Fruit fly (Drosophila melanogaster): ENCODE data around the gene vig.

Gene vig

dm6 chr2L:15061368-15061767 is 8.7 kb downstream of the vig start, which contains the start of the genes solo and vas (continued):
- TF ChIP-seq CG30020 (tag; optimal IDR thresholded peaks at IDR 0.05), result peak; percentile 97
- no peak for TF ChIP-seq CG12299 (tag; optimal IDR thresholded peaks at IDR 0.05)
- TF ChIP-seq Awh (GFP tag; IDR thresholded peaks at IDR 0.05), result no peak
- no peak for TF ChIP-seq CG18764 (GFP tag; optimal IDR thresholded peaks at IDR 0.05)
- TF ChIP-seq CG14014 (GFP tag; IDR thresholded peaks at IDR 0.05), result peak; percentile 60; the same call in 1 of the 2 replicates
- TF ChIP-seq NC2β (GFP tag; optimal IDR thresholded peaks at IDR 0.05), result no peak
- peak; percentile 25 for TF ChIP-seq CG12744 (GFP tag; optimal IDR thresholded peaks at IDR 0.05)
- peak; percentile 56 for TF ChIP-seq trem (tag; optimal IDR thresholded peaks at IDR 0.05)
- no peak for TF ChIP-seq CG1529 (GFP tag; optimal IDR thresholded peaks at IDR 0.05)
- TF ChIP-seq danr (GFP tag; IDR thresholded peaks at IDR 0.05), result no peak
- TF ChIP-seq tap (tag; optimal IDR thresholded peaks at IDR 0.05), result peak; percentile 0
- TF ChIP-seq org-1 (GFP tag; optimal IDR thresholded peaks at IDR 0.05), result no peak
- no peak for TF ChIP-seq CG43689 (GFP tag; IDR thresholded peaks at IDR 0.05)
- no peak for TF ChIP-seq nau (GFP tag; optimal IDR thresholded peaks at IDR 0.05)
- 0 out of 3 replicates have a peak, but pooled peaks have one; percentile 29 for TF ChIP-seq CG16813 (GFP tag; IDR thresholded peaks at IDR 0.05; ENCODE audit: partially characterized antibody)
- TF ChIP-seq CG6791 (GFP tag; IDR thresholded peaks at IDR 0.05; ENCODE audit: partially characterized antibody), result 0 out of 3 replicates have a peak, but pooled peaks have one; percentile 19
- no peak for TF ChIP-seq usp (GFP tag; optimal IDR thresholded peaks at IDR 0.05)
- TF ChIP-seq stc (GFP tag; IDR thresholded peaks at IDR 0.05), result peak; percentile 37; the same call in 1 of the 2 replicates
- no peak for TF ChIP-seq CG7987 (GFP tag; optimal IDR thresholded peaks at IDR 0.05)
- peak; percentile 89 for TF ChIP-seq CG1024 (GFP tag; IDR thresholded peaks at IDR 0.05)
- TF ChIP-seq CG4328 (GFP tag; optimal IDR thresholded peaks at IDR 0.05), result peak; percentile 14
- TF ChIP-seq fd96Cb (tag; optimal IDR thresholded peaks at IDR 0.05), result peak; percentile 39
- TF ChIP-seq kay (GFP tag; optimal IDR thresholded peaks at IDR 0.05), result no peak
- peak; percentile 24 for TF ChIP-seq CG4854 (GFP tag; optimal IDR thresholded peaks at IDR 0.05)
- TF ChIP-seq CG2889 (GFP tag; IDR thresholded peaks at IDR 0.05), result no peak
- TF ChIP-seq tna (GFP tag; IDR thresholded peaks at IDR 0.05; ENCODE audit: partially characterized antibody), result no peak
- peak; percentile 31; the same call in 1 of the 2 replicates for TF ChIP-seq chm (GFP tag; IDR thresholded peaks at IDR 0.05)
- peak; percentile 52 for TF ChIP-seq dmrt99B (tag; optimal IDR thresholded peaks at IDR 0.05)
- peak; percentile 20 for TF ChIP-seq CG1233 (GFP tag; optimal IDR thresholded peaks at IDR 0.05)
- TF ChIP-seq fu2 (GFP tag; optimal IDR thresholded peaks at IDR 0.05), result no peak
- TF ChIP-seq bowl (GFP tag; IDR thresholded peaks at IDR 0.05), result no peak
- TF ChIP-seq CG13894 (tag; optimal IDR thresholded peaks at IDR 0.05), result peak; percentile 55
- TF ChIP-seq CG32772 (GFP tag; IDR thresholded peaks at IDR 0.05), result no peak
- TF ChIP-seq Eip74EF (GFP tag; optimal IDR thresholded peaks at IDR 0.05), result peak in 1 of 2 experiments; percentile 22
- TF ChIP-seq CG11398 (GFP tag; optimal IDR thresholded peaks at IDR 0.05), result no peak
- TF ChIP-seq lmd (GFP tag; IDR thresholded peaks at IDR 0.05), result peak; percentile 51; the same call in 1 of the 2 replicates
- TF ChIP-seq CG18599 (GFP tag; optimal IDR thresholded peaks at IDR 0.05), result peak; percentile 31
- TF ChIP-seq CG2678 (tag; optimal IDR thresholded peaks at IDR 0.05), result peak; percentile 67
- no peak for TF ChIP-seq CG2202 (tag; optimal IDR thresholded peaks at IDR 0.05)
- no peak for TF ChIP-seq pan (optimal IDR thresholded peaks at IDR 0.05)
- TF ChIP-seq pan (GFP tag; optimal IDR thresholded peaks at IDR 0.05 in 1 of 2, IDR thresholded peaks at IDR 0.05 in 1 of 2), result peak in 1 of 2 experiments; percentile 51
- peak; percentile 80 for TF ChIP-seq CG2712 (tag; optimal IDR thresholded peaks at IDR 0.05)
- no peak for TF ChIP-seq ase (GFP tag; IDR thresholded peaks at IDR 0.05)
- peak; percentile 43 for TF ChIP-seq CG33557 (GFP tag; optimal IDR thresholded peaks at IDR 0.05)
- no peak for TF ChIP-seq tin (GFP tag; optimal IDR thresholded peaks at IDR 0.05)
- TF ChIP-seq CG18619 (GFP tag; optimal IDR thresholded peaks at IDR 0.05), result peak; percentile 25
- 0 out of 2 replicates have a peak, but pooled peaks have one; percentile 38 for TF ChIP-seq Oaz (GFP tag; IDR thresholded peaks at IDR 0.05)
- TF ChIP-seq PHDP (tag; optimal IDR thresholded peaks at IDR 0.05), result peak; percentile 50
- TF ChIP-seq hth (optimal IDR thresholded peaks at IDR 0.05), result no peak
- no peak for TF ChIP-seq CG10565 (GFP tag; optimal IDR thresholded peaks at IDR 0.05)
- no peak for TF ChIP-seq CG9215 (GFP tag; IDR thresholded peaks at IDR 0.05)

All from whole organism, embryonic.